Worm (Caenorhabditis elegans): ENCODE results near the gene F52G2.3.

F52G2.3 gene

ce11 chrIV:13559020-13559419 lies 11.0 kb upstream of the F52G2.3 start:
- peak; percentile 65; the same call in 1 of the 2 replicates for TF ChIP-seq zfh-2 (GFP tag; conservative IDR thresholded peaks at IDR 0.05)
- TF ChIP-seq ztf-25 (GFP tag; IDR thresholded peaks at IDR 0.05), result no peak

- TF ChIP-seq F37B4.10 (GFP tag; IDR thresholded peaks at IDR 0.05) (no peak), F49E8.2 (tag; optimal IDR thresholded peaks at IDR 0.05; ENCODE audit: insufficient read depth) (no peak), sdz-38 (tag; optimal IDR thresholded peaks at IDR 0.05) (no peak), lsl-1 (GFP tag; optimal IDR thresholded peaks at IDR 0.05) (no peak), F22D6.2 (tag; optimal IDR thresholded peaks at IDR 0.05) (no peak), Y56A3A.18 (GFP tag; IDR thresholded peaks at IDR 0.05) (no peak), ztf-28 (GFP tag; IDR thresholded peaks at IDR 0.05) (no peak)
These were observed 9.4 kb upstream of the F52G2.3 start for ce11 chrIV:13557393-13557792.

- no peak for TF ChIP-seq attf-6 (GFP tag; IDR thresholded peaks at IDR 0.05)
- no peak for TF ChIP-seq mel-28 (tag; optimal IDR thresholded peaks at IDR 0.05; ENCODE audit: borderline replicate concordance)
These were observed 7.5 kb upstream of the F52G2.3 start for ce11 chrIV:13555508-13555907.

- TF ChIP-seq ztf-3 (GFP tag; optimal IDR thresholded peaks at IDR 0.05) (no peak), attf-3 (GFP tag; conservative IDR thresholded peaks at IDR 0.05) (no peak), nfya-2 (GFP tag; IDR thresholded peaks at IDR 0.05) (no peak), ceh-58 (GFP tag; IDR thresholded peaks at IDR 0.05) (no peak), tlf-1 (GFP tag; optimal IDR thresholded peaks at IDR 0.05) (no peak), ceh-91 (GFP tag; IDR thresholded peaks at IDR 0.05) (no peak), hmg-1.2 (GFP tag; IDR thresholded peaks at IDR 0.05) (no peak), ceh-27 (GFP tag; optimal IDR thresholded peaks at IDR 0.05) (no peak), ZK185.1 (tag; optimal IDR thresholded peaks at IDR 0.05; ENCODE audit: poor library complexity, severe bottlenecking) (no peak), athp-1 (tag; optimal IDR thresholded peaks at IDR 0.05) (no peak), nfya-1 (tag; optimal IDR thresholded peaks at IDR 0.05; ENCODE audit: borderline replicate concordance, insufficient read depth) (no peak), snpc-1.1 (tag; optimal IDR thresholded peaks at IDR 0.05; ENCODE audit: insufficient read depth) (no peak), snpc-3.4 (tag; optimal IDR thresholded peaks at IDR 0.05) (no peak), die-1 (tag; optimal IDR thresholded peaks at IDR 0.05) (no peak), attf-5 (GFP tag; optimal IDR thresholded peaks at IDR 0.05) (no peak), let-607 (tag; optimal IDR thresholded peaks at IDR 0.05) (no peak)
These were observed 6.3 kb upstream of the F52G2.3 start for ce11 chrIV:13554350-13554749.

ce11 chrIV:13549350-13549749 lies 1.3 kb upstream of the F52G2.3 start:
- no peak for TF ChIP-seq T26A5.8 (tag; optimal IDR thresholded peaks at IDR 0.05)
- TF ChIP-seq ztf-22 (GFP tag; optimal IDR thresholded peaks at IDR 0.05), result no peak
- TF ChIP-seq Y79H2A.3 (GFP tag; conservative IDR thresholded peaks at IDR 0.05), result no peak
- TF ChIP-seq Y67H2A.10 (GFP tag; conservative IDR thresholded peaks at IDR 0.05), result no peak
- TF ChIP-seq K11D2.4 (GFP tag; IDR thresholded peaks at IDR 0.05), result no peak
- TF ChIP-seq dox-1 (GFP tag; IDR thresholded peaks at IDR 0.05), result no peak
- TF ChIP-seq rcor-1 (GFP tag; IDR thresholded peaks at IDR 0.05), result no peak
- no peak for TF ChIP-seq fkh-3 (tag; optimal IDR thresholded peaks at IDR 0.05)
- no peak for TF ChIP-seq aptf-3 (GFP tag; IDR thresholded peaks at IDR 0.05)
- TF ChIP-seq snpc-1.3 (tag; optimal IDR thresholded peaks at IDR 0.05; ENCODE audit: insufficient read depth), result no peak
- TF ChIP-seq hmg-20 (GFP tag; IDR thresholded peaks at IDR 0.05), result no peak
- peak in 1 of 2 experiments; percentile 12 for TF ChIP-seq rec-8 (tag; optimal IDR thresholded peaks at IDR 0.05)
- no peak for TF ChIP-seq Y95B8A.8 (GFP tag; IDR thresholded peaks at IDR 0.05)
- TF ChIP-seq hlh-12 (tag; optimal IDR thresholded peaks at IDR 0.05), result peak; percentile 61
- TF ChIP-seq ztf-25 (GFP tag; IDR thresholded peaks at IDR 0.05), result no peak
- no peak for TF ChIP-seq egrh-3 (GFP tag; IDR thresholded peaks at IDR 0.05)
